Worm (Caenorhabditis elegans) whole organism, dauer: ENCODE results near the gene hpo-30.

ENCODE experiments used
- unc-62 ChIP-seq: sonication (generic microtip); optimal IDR thresholded peaks from 2 replicates; lab custom pipeline; 2017; ENCODE audit warnings: missing biosample characterization, missing genetic modification reagents, missing genetic modification characterization

hpo-30 gene

DNA sequence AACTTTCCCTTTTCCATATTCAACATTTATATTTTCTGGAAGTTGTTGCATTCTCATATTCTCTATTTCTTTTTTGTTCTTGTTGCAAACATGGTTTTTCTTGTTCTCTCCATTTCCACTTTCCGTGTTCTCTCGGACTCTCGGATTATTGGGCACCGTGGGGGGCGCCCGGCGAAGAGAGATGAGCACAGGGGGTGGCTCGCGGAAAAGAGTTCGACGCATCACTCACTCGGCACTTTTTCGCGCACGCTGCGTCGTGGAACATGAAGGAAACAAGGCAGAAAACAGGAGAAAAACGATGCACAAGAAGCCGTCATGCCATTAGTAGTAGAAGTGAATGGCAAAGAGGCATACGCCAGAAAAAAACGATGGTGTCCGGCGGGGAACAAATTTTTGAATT is 16.5 kb upstream of the hpo-30 start:
- TF ChIP-seq unc-62 (GFP tag; lab: Kevin White, UChicago), result no peak

DNA sequence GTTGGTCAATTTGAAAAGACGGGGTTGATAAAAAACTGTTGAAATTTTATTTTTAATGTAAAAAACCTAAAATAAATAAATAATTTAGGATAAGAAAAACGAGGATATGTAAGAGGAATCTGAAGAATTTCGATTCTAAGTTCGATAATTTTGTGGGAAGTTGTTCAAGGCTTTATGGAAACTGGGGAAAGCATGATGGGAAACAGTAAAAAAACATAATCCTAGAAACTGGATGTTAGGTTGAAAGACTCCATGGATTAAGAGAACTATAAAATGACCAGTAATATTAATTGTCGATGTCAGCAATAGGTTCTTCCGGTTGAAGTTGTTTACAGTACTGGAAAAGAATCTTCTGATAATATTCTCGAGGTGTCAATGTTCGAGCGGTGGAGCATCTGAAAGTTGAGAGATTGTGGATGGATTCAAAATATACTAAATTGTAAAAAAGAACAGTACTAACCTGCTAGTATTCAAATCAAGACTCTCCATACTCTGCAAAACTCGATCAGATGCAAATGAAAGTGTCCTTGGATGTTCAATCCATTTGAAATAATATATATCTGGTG is 10.2 kb upstream of the hpo-30 start:
- TF ChIP-seq unc-62 (GFP tag; lab: Kevin White, UChicago), result no peak

DNA sequence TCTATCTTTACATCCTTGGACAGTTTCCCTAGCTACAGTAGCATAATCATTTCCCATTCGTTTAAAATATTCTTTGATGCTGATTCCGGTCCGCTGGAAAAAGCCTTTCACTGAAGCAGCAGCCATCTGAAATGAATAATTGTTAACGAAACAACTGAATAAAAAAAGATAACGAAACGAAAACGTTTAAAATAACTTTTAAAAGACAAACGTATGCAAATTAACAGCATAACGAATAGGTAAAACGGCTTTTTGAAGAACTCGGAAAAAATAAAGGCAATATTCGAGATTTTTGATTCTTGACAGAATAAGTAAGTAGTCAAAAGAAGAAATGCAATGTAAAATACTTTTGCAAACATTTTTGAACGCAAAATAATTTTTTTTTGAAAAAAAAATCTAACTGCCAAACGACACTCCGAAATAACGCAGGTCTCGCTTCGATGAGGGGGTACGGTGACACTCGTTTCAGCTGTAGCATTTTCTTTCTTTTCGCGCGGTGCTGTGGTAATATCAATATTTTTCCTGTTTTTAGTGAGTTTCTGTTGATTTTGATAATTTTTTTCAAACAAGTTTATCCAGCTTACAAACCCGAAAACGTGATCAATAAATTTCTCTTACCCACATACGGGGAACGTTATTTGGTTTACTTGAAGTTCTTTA is 7.9 kb upstream of the hpo-30 start, which contains the start of the genes R04F11.5 and R04F11.2:
Gene R04F11.5 (minus strand): TSS at position 126 of the 660 bp plus-strand sequence.
Gene R04F11.2 (plus strand): TSS at position 488 of the 660 bp plus-strand sequence.
- TF ChIP-seq unc-62 (GFP tag; lab: Kevin White, UChicago), result no peak

DNA sequence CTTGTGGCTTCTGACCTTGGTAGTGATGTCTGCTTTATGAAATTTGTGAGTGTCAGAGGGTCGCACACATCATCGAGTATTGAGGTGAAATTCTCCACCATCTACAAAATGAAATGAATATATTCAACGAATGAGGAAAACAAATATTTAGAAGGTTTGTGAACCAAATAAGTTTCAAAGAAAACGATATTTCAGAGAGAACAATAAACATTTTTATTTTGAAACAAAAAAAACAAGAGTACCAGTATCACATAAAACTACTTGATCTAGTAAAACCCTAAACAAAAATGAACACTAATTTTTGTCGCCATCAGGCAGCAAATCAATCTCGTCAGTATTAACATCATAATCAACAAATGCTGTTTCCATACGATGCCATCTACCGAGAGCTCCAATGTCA is 6.9 kb upstream of the hpo-30 start, which contains the start of gene R04F11.3:
Gene R04F11.3 (minus strand): TSS at position 101 of the 400 bp plus-strand sequence.
- no peak for TF ChIP-seq unc-62 (GFP tag; lab: Kevin White, UChicago)

DNA sequence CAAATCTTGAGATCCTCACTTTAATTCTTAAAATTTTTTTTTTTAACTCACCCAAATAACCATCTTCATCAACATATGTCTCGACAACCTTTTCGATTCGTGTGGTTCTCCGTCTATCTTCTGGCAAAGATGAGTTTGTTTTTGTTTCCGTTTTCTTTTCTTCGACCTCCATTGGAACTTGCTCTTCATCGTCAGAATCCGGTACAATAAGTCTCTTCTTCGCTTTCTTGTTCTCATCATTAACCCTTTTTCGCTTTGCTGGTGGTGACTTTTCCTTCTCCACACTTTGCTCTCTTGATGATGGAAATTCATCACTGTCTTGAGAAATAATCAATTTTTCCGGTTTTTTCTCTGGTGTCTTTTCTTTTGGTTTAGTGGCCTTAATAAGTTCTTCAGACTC is 5.9 kb upstream of the hpo-30 start:
- no peak for TF ChIP-seq unc-62 (GFP tag; lab: Kevin White, UChicago)

DNA sequence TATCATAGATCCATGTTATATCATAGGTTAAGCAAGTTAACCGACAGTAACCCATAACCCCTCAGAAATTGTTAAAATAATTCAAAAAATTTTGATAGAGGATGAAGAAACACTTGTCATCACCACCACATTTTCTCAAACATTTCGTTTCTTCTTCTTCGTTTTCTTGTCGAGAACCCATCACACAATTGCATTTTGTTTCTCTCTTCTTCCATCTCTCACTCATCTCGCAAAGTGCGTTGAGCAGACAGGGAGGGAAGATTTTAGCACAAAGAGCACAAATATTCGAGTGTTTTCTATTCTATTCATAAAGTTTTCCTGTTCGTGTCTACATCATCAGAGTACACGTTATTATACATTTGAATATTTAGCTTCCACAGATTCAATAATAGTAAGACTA is 4.3 kb upstream of the hpo-30 start:
- TF ChIP-seq unc-62 (GFP tag; lab: Kevin White, UChicago), result no peak

DNA sequence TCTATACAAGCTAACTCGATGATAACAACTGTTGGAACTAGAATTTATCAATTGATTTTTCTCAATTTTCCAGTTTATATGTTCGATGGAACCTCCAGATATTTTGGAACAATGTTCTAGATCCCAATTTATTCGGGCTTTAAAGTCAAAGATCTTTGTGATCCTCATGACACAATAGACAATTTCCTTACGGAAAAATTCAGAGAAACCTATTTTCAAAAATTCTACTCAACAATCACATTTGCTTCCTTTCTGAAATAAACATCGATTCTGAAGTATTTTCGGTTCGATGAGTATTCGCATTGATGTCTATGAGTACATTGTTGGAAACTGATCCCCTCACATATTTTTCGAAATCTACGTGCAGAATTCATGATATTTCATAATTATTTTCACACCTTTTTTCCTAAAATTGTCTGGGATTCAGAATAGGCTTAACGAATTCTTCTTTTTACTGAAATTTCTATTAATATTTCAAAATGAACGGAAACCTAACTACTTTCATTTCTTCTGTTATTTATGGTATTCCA is 3.1 kb downstream of the hpo-30 start, which contains the start of gene srg-45:
Gene srg-45 (plus strand): TSS at position 480 of the 530 bp plus-strand sequence.
- no peak for TF ChIP-seq unc-62 (GFP tag; lab: Kevin White, UChicago)

DNA sequence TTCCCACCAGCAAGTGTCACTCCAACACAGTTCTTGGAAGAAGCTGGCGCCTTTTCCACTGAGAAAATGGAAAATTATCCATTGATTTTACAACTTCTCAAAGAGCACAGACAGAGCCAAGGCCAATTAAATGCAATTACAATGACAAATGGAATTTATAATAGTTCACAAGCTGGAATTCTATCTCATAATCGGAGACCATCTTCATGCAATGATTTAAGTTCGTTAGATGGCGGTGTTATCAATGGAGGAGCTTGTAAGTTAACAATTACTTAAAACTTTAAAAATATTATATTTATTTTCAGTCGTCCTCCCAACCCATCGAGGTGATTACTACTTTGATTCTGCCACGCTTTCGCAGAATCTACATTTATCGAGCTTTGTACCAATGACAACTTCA is 4.5 kb downstream of the hpo-30 start:
- TF ChIP-seq unc-62 (GFP tag; lab: Kevin White, UChicago), result no peak

DNA sequence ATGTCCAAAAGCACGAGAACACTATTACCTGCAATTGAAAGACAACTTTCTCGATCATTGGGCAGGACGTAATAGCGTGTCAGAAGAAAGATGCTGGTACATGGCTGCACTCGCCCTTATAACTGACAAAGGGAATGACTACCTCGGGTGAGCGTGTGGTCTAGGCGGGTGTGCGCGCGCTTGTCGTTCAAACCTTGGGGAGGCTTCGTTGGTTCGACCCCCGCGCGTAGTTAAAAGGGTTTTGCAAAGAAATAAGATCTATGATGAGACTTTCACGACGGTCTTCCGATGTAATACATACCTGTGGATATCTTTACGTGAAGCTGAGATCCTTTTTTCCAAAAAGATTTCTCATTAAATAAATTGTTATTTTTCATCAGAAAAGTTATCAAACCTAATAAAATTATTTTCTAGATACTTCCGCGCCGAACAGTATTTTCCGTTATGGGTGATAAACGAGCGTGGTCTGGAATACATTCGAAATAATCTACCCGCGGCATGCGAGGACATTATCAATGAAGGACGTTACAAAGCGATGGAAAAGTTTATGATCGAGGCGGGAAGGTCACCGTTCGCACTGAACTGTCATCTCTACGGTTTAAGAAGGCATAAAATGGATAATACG is 6.6 kb downstream of the hpo-30 start:
- no peak for TF ChIP-seq unc-62 (GFP tag; lab: Kevin White, UChicago)

DNA sequence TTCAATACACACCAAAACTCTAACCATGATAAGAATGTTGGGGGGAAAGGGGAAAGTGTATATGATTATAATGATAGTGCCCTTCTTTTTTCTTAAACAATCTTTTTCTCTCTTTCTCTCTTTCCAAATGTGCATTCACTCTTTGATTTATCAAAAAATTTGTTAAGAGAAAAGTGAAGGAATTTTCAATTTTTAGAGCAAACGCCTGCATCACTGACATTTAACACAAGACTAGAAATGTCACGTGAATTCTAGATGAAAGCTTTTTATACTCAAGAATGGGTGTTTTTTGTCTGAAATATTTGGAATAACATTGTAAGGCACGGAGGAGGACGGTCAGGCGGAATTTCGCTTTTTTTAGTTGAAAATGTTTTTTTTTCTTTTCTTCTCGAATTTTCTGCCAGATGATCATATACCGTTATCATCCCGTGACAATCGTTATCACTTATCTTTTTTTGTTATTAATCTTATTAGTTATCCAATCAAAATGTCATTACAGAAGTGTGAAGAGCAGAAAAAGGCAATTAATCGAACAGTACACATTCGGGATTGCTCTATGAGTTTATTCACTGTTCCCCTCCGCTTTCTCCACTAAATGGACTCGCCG is 8.1 kb downstream of the hpo-30 start, which contains the start of the genes frm-7 and F55C5.17:
Gene frm-7 (plus strand): TSS at position 500 of the 607 bp plus-strand sequence.
Gene F55C5.17 (plus strand): TSS at position 557 of the 607 bp plus-strand sequence.
- no peak for TF ChIP-seq unc-62 (GFP tag; lab: Kevin White, UChicago)

DNA sequence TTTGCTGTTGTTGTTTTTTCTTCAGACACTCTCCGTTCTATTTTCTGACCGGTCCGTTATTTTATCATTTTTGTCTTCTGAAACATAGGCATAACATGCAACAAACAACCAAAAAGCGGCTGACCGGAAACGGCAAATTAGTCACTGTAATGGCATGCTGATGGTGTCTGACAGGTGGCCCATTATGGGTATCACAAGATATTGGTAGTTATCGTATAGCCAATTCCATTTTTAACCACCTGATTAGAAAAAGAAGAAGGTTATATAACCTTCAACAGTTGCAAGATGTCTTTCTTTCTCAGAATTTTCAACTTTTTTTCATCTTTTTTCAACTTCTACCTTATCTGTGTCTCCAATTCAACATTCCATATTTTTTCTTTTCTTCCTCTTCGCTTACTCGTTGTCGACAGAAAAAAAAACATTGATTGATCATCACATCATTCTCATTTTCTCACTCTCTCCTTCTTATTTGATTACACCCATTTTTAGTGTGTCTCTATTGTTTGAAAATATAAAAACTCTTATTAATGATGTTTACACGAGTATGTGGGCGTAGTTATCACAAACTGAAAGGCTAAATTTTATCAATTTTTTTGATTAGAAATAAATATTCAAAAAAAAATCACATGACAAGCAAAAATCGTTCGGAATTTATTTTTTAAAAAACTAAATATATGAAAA is 9.2 kb downstream of the hpo-30 start:
- no peak for TF ChIP-seq unc-62 (GFP tag; lab: Kevin White, UChicago)

DNA sequence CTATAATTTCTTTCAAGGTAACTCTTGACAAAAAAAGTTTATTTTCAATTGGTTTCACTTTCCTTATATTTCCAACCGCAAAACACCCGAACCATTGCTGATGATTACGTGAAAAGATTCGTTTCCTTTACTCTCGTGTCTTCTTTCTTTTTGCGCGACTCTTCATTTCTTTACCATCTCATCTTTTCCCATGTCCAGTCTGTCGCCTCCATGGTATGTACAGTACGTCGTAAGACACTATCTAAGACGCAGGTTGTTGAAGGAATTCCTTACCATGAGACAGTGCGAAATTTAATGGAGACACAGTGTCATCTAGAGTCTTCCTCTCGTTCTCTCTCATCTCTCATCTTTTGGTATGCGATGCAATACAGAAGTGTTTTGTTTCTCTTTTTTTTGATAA is 10.0 kb downstream of the hpo-30 start:
- TF ChIP-seq unc-62 (GFP tag; lab: Kevin White, UChicago), result no peak

DNA sequence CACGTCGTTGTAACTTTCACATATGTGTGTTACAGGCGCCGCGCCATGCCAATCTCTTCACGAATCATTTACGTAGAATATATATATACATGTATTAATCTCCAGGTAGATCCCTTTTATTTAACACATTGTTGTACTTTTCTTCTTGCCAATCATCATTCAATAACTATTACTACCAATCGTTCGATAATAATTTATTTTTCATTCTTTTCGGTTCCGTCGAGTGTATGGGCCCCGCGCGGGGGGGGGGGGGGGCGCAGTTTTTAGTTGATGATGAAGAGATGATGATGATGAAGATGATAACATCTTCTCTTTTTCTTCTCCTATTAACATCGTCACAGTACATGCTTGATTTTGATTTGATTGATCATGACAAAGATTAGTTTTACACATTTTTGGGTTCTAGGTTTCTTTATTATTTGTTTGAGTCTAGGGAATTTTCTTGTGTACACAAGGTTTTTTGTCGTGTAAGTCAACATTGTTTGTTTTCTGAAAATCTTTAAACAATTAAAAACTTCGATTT is 10.9 kb downstream of the hpo-30 start:
- TF ChIP-seq unc-62 (GFP tag; lab: Kevin White, UChicago), result no peak

DNA sequence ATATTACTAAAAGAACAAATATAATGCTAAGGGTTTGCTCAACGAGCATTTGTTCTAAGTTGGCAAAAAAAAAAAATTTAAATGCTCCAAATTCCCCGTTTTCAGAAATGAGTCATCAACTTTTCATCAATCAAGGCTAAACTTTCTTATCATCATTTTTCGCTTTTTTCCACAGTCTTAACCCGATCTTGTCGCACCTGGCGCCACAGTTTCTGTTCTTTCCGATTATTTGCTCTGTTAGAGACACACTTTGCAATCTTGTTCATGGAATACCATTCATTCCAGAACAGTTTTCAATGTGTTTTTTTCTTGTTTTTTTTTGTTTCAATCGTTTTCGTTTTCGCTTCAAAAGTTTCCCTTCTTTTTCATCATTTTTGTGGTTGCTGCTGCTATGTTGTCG is 12.0 kb downstream of the hpo-30 start:
- no peak for TF ChIP-seq unc-62 (GFP tag; lab: Kevin White, UChicago)

DNA sequence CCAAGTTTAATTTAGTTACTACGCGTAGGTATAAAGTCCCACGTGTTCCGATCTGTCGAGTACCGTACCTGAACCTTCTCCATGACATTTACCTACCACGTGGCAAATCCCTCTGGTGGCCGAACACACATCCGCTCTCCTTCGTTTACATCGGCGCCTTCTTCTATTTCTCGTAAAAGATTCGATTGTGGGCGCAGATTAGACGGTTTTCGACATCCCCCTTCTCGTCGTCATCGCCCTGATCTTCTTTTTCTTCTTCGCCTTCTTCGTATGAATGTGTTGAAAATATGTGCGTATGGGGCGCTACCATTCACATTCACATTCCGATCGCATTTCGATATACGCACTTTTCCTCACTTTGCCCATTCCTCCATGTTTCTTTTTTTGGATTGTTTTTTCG is 13.4 kb downstream of the hpo-30 start:
- no peak for TF ChIP-seq unc-62 (GFP tag; lab: Kevin White, UChicago)
